Fruit fly (Drosophila melanogaster) whole organism, adult: ENCODE data around the gene piwi.

ENCODE experiments used
- CG12768 ChIP-seq: fragments of 200-800 bp; sonication (Bioruptor generic); optimal IDR thresholded peaks from 2 replicates; lab custom pipeline; 2017; ENCODE audit warnings: missing biosample characterization, missing genetic modification characterization, mild to moderate bottlenecking, moderate library complexity, missing genetic modification reagents
- CG14711 ChIP-seq: fragments of 200-800 bp; sonication (Bioruptor generic); optimal IDR thresholded peaks from 2 replicates; lab custom pipeline; 2018; ENCODE audit warnings: missing biosample characterization, mild to moderate bottlenecking, missing genetic modification characterization, moderate library complexity
- CG1620 ChIP-seq: fragments of 200-800 bp; sonication (Bioruptor generic); optimal IDR thresholded peaks from 2 replicates; lab custom pipeline; 2016; ENCODE audit warnings: missing biosample characterization, missing genetic modification characterization
- CG5204 ChIP-seq: fragments of 200-800 bp; sonication (Bioruptor generic); optimal IDR thresholded peaks from 2 replicates; lab custom pipeline; 2016; ENCODE audit warnings: missing biosample characterization, missing genetic modification characterization
- CG7045 ChIP-seq: fragments of 200-800 bp; sonication (Bioruptor generic); optimal IDR thresholded peaks from 2 replicates; lab custom pipeline; 2017; ENCODE audit warnings: missing biosample characterization, mild to moderate bottlenecking, missing genetic modification characterization
- Crg-1 ChIP-seq: fragments of 200-800 bp; sonication (Bioruptor generic); optimal IDR thresholded peaks from 2 replicates; lab custom pipeline; 2016; ENCODE audit warnings: missing biosample characterization, missing genetic modification characterization
- Hr96 ChIP-seq: fragments of 200-800 bp; sonication (Bioruptor generic); optimal IDR thresholded peaks from 2 replicates; lab custom pipeline; 2016; ENCODE audit warnings: missing biosample characterization, missing genetic modification characterization
- bab1 ChIP-seq: fragments of 200-800 bp; sonication (Bioruptor generic); optimal IDR thresholded peaks from 3 replicates; lab custom pipeline; 2019; ENCODE audit warnings: missing biosample characterization, mild to moderate bottlenecking, missing genetic modification characterization, moderate library complexity
- cic ChIP-seq: fragments of 200-800 bp; sonication (Bioruptor generic); optimal IDR thresholded peaks from 2 replicates; lab custom pipeline; 2017; ENCODE audit warnings: missing biosample characterization, mild to moderate bottlenecking, missing genetic modification characterization, moderate library complexity
- cnc ChIP-seq, 2 experiments: fragments of >200 bp; optimal IDR thresholded peaks; 2 replicates each; lab custom pipeline; 2017
- ovo ChIP-seq: fragments of 200-800 bp; sonication (Bioruptor generic); optimal IDR thresholded peaks from 2 replicates; lab custom pipeline; 2016; ENCODE audit warnings: missing biosample characterization, missing genetic modification characterization
- pad ChIP-seq: fragments of 200-800 bp; sonication (Bioruptor generic); optimal IDR thresholded peaks from 3 replicates; lab custom pipeline; 2017; ENCODE audit warnings: missing biosample characterization, missing genetic modification characterization, mild to moderate bottlenecking, moderate library complexity, missing genetic modification reagents
- tj ChIP-seq: fragments of 200-800 bp; sonication (Bioruptor generic); optimal IDR thresholded peaks from 3 replicates; lab custom pipeline; 2017; ENCODE audit warnings: missing biosample characterization, mild to moderate bottlenecking, missing genetic modification characterization, moderate library complexity

dm6 chr2L:11016695-11017094 lies 29.5 kb upstream of the piwi start, which contains the start of gene CG14913:
- TF ChIP-seq tj (GFP tag; lab: Kevin White, UChicago) (no peak), CG5204 (GFP tag; lab: Kevin White, UChicago) (no peak), CG7045 (no peak), Crg-1 (GFP tag; lab: Kevin White, UChicago) (no peak), cic (GFP tag; lab: Kevin White, UChicago) (no peak), pad (GFP tag; lab: Kevin White, UChicago) (no peak), CG14711 (tag; lab: Kevin White, UChicago) (no peak), bab1 (GFP tag; lab: Kevin White, UChicago) (no peak), ovo (GFP tag; lab: Kevin White, UChicago) (no peak), cnc (optimal IDR thresholded peaks at IDR 0.05; lab: Kevin White, UChicago) (no peak), CG1620 (GFP tag; lab: Kevin White, UChicago) (no peak), Hr96 (GFP tag; lab: Kevin White, UChicago) (no peak), CG12768 (GFP tag; lab: Kevin White, UChicago) (no peak)
